Fruit fly (Drosophila melanogaster) whole organism, embryonic: Measurements from ENCODE around the gene CG18135.

ENCODE experiments used
- Atf3 ChIP-seq: fragments of 200-800 bp; sonication (Bioruptor generic); optimal IDR thresholded peaks from 3 replicates; lab custom pipeline; 2016; ENCODE audit warnings: missing biosample characterization, missing genetic modification characterization
- CG12744 ChIP-seq: fragments of 200-800 bp; sonication (Bioruptor generic); optimal IDR thresholded peaks from 2 replicates; lab custom pipeline; 2016; ENCODE audit warnings: missing biosample characterization, missing genetic modification characterization
- CG15073 ChIP-seq: fragments of 200-800 bp; sonication (Bioruptor generic); optimal IDR thresholded peaks from 2 replicates; lab custom pipeline; 2016; ENCODE audit warnings: missing biosample characterization, missing genetic modification characterization
- CG15514 ChIP-seq: fragments of 200-800 bp; sonication (Bioruptor generic); optimal IDR thresholded peaks from 3 replicates; lab custom pipeline; 2017; ENCODE audit warnings: missing biosample characterization, missing genetic modification characterization, mild to moderate bottlenecking, moderate library complexity, missing genetic modification reagents
- CG1647 ChIP-seq: fragments of 200-800 bp; sonication (Bioruptor generic); optimal IDR thresholded peaks from 3 replicates; lab custom pipeline; 2016; ENCODE audit warnings: missing biosample characterization, missing genetic modification characterization
- CG17361 ChIP-seq: fragments of 200-800 bp; sonication (Bioruptor generic); IDR thresholded peaks from 3 replicates; pipeline ENCODE4 v1.3.6; 2022; ENCODE audit warnings: missing biosample characterization, missing genetic modification characterization
- CG17568 ChIP-seq: fragments of 200-800 bp; sonication (Bioruptor generic); optimal IDR thresholded peaks from 2 replicates; lab custom pipeline; 2018; ENCODE audit warnings: missing biosample characterization, mild to moderate bottlenecking, missing genetic modification characterization, moderate library complexity
- CG17612 ChIP-seq: fragments of 200-800 bp; sonication (Bioruptor generic); IDR thresholded peaks from 2 replicates; pipeline ENCODE4 v1.3.6; 2022; ENCODE audit warnings: missing biosample characterization, missing genetic modification characterization
- CG2678 ChIP-seq: fragments of 200-800 bp; sonication (Bioruptor generic); optimal IDR thresholded peaks from 3 replicates; lab custom pipeline; 2019; ENCODE audit warnings: missing biosample characterization, mild to moderate bottlenecking, missing genetic modification characterization, moderate library complexity
- CG31365 ChIP-seq: fragments of 200-800 bp; sonication (Bioruptor generic); optimal IDR thresholded peaks from 2 replicates; lab custom pipeline; 2018; ENCODE audit warnings: missing biosample characterization, mild to moderate bottlenecking, missing genetic modification characterization
- CG6654 ChIP-seq: fragments of 200-800 bp; sonication (Bioruptor generic); optimal IDR thresholded peaks from 2 replicates; lab custom pipeline; 2017; ENCODE audit warnings: missing biosample characterization, mild to moderate bottlenecking, missing genetic modification characterization
- CG6854 ChIP-seq: fragments of 200-800 bp; sonication (Bioruptor generic); optimal IDR thresholded peaks from 3 replicates; lab custom pipeline; 2017; ENCODE audit warnings: missing biosample characterization, mild to moderate bottlenecking, missing genetic modification characterization
- CG9817 ChIP-seq: fragments of 200-800 bp; sonication (Bioruptor generic); optimal IDR thresholded peaks from 2 replicates; lab custom pipeline; 2018; ENCODE audit warnings: missing biosample characterization, mild to moderate bottlenecking, missing genetic modification characterization, moderate library complexity
- CG9876 ChIP-seq: fragments of 200-800 bp; sonication (Bioruptor generic); optimal IDR thresholded peaks from 2 replicates; lab custom pipeline; 2016; ENCODE audit warnings: missing biosample characterization, missing genetic modification characterization
- D19A ChIP-seq: fragments of 200-800 bp; optimal IDR thresholded peaks from 3 replicates; lab custom pipeline; 2019; ENCODE audit warnings: missing biosample characterization, mild to moderate bottlenecking, missing genetic modification characterization, moderate library complexity
- Dad ChIP-seq: fragments of 200-800 bp; sonication (Bioruptor generic); optimal IDR thresholded peaks from 3 replicates; lab custom pipeline; 2016; ENCODE audit warnings: missing biosample characterization, missing genetic modification characterization
- Doc3 ChIP-seq: fragments of 200-800 bp; sonication (Bioruptor generic); IDR thresholded peaks from 3 replicates; pipeline ENCODE4 v1.3.6; 2022; ENCODE audit warnings: missing biosample characterization, missing genetic modification characterization; ENCODE audit not compliant: partially characterized antibody
- Drgx ChIP-seq: fragments of 200-800 bp; sonication (Bioruptor generic); IDR thresholded peaks from 2 replicates; pipeline ENCODE4 v1.3.6; 2022; ENCODE audit warnings: missing biosample characterization, missing genetic modification characterization
- Gug ChIP-seq: fragments of 200-800 bp; sonication (Bioruptor generic); IDR thresholded peaks from 4 replicates; pipeline ENCODE4 v1.3.6; 2022; ENCODE audit warnings: missing biosample characterization, missing genetic modification characterization
- H2.0 ChIP-seq: fragments of 200-800 bp; sonication (Bioruptor generic); IDR thresholded peaks from 2 replicates; pipeline ENCODE4 v1.3.6; 2022; ENCODE audit warnings: missing biosample characterization, missing genetic modification characterization
- HHEX ChIP-seq: fragments of 200-800 bp; sonication (Bioruptor generic); optimal IDR thresholded peaks from 3 replicates; lab custom pipeline; 2017; ENCODE audit warnings: missing biosample characterization, mild to moderate bottlenecking, missing genetic modification characterization, missing genetic modification reagents
- HLH54F ChIP-seq: fragments of 200-800 bp; sonication (Bioruptor generic); optimal IDR thresholded peaks from 3 replicates; lab custom pipeline; 2016; ENCODE audit warnings: missing biosample characterization, missing genetic modification characterization
- Hey ChIP-seq: fragments of 200-800 bp; sonication (Bioruptor generic); optimal IDR thresholded peaks from 3 replicates; lab custom pipeline; 2018; ENCODE audit warnings: missing biosample characterization, mild to moderate bottlenecking, missing genetic modification characterization
- HmgD ChIP-seq: fragments of 200-800 bp; sonication (Bioruptor generic); optimal IDR thresholded peaks from 3 replicates; lab custom pipeline; 2016; ENCODE audit warnings: missing biosample characterization, missing genetic modification characterization
- Hr39 ChIP-seq: fragments of >200 bp; optimal IDR thresholded peaks from 2 replicates; lab custom pipeline; 2017
- MBD-R2 ChIP-seq: fragments of 200-800 bp; sonication (Bioruptor generic); IDR thresholded peaks from 2 replicates; pipeline ENCODE4 v1.3.6; 2022; ENCODE audit warnings: missing biosample characterization, missing genetic modification characterization
- Nf-YA ChIP-seq: fragments of 200-800 bp; sonication (Bioruptor generic); IDR thresholded peaks from 2 replicates; pipeline ENCODE4 v1.3.6; 2022; ENCODE audit warnings: missing biosample characterization, missing genetic modification characterization
- Oaz ChIP-seq: fragments of 200-800 bp; sonication (Bioruptor generic); IDR thresholded peaks from 2 replicates; pipeline ENCODE4 v1.3.6; 2022; ENCODE audit warnings: missing biosample characterization, missing genetic modification characterization
- PHDP ChIP-seq: fragments of 200-800 bp; sonication (Bioruptor generic); optimal IDR thresholded peaks from 3 replicates; lab custom pipeline; 2018; ENCODE audit warnings: missing biosample characterization, mild to moderate bottlenecking, missing genetic modification characterization, moderate library complexity
- Usf ChIP-seq: fragments of 200-800 bp; sonication (Bioruptor generic); optimal IDR thresholded peaks from 2 replicates; lab custom pipeline; 2017; ENCODE audit warnings: missing genotype, missing biosample characterization, missing genetic modification characterization
- ci ChIP-seq: fragments of 200-800 bp; sonication (Bioruptor generic); IDR thresholded peaks from 3 replicates; pipeline ENCODE4 v1.3.6; 2022; ENCODE audit warnings: missing biosample characterization, missing genetic modification characterization
- crp ChIP-seq, 2 experiments: fragments of 200-800 bp; sonication (Bioruptor generic); optimal IDR thresholded peaks; 2 replicates in 1 of 2; 3 replicates in 1 of 2; lab custom pipeline; 2017; ENCODE audit warnings: missing biosample characterization in 2 of 2, missing genetic modification characterization in 2 of 2, mild to moderate bottlenecking in 1 of 2, moderate library complexity in 1 of 2
- dpn ChIP-seq, 2 experiments: fragments of 200-800 bp; sonication (Bioruptor generic); optimal IDR thresholded peaks; 3 replicates each; lab custom pipeline; 2016; ENCODE audit warnings: missing biosample characterization in 2 of 2, missing genetic modification characterization in 2 of 2
- dysf ChIP-seq: fragments of 200-800 bp; sonication (Bioruptor generic); IDR thresholded peaks from 3 replicates; pipeline ENCODE4 v1.3.6; 2022; ENCODE audit warnings: missing biosample characterization, missing genetic modification characterization
- ems ChIP-seq: fragments of 200-800 bp; sonication (Bioruptor generic); optimal IDR thresholded peaks from 3 replicates; lab custom pipeline; 2016; ENCODE audit warnings: missing biosample characterization, missing genetic modification characterization
- ftz-f1 ChIP-seq: fragments of 200-800 bp; sonication (Bioruptor generic); optimal IDR thresholded peaks from 2 replicates; lab custom pipeline; 2016; ENCODE audit warnings: missing biosample characterization, missing genetic modification characterization
- fu2 ChIP-seq: fragments of 200-800 bp; sonication (Bioruptor generic); optimal IDR thresholded peaks from 2 replicates; lab custom pipeline; 2016; ENCODE audit warnings: missing biosample characterization, missing genetic modification characterization
- gcm ChIP-seq: fragments of 200-800 bp; sonication (Bioruptor generic); optimal IDR thresholded peaks from 2 replicates; lab custom pipeline; 2019; ENCODE audit warnings: missing biosample characterization, mild to moderate bottlenecking, missing genetic modification characterization, moderate library complexity
- gro ChIP-seq: fragments of 200-800 bp; sonication (Bioruptor generic); optimal IDR thresholded peaks from 2 replicates; lab custom pipeline; 2016; ENCODE audit warnings: missing biosample characterization, missing genetic modification characterization
- inv ChIP-seq: fragments of 200-800 bp; sonication (Bioruptor generic); IDR thresholded peaks from 2 replicates; pipeline ENCODE4 v1.3.6; 2022; ENCODE audit warnings: missing biosample characterization, missing genetic modification characterization; ENCODE audit not compliant: partially characterized antibody
- jigr1 ChIP-seq: fragments of 200-800 bp; sonication (Bioruptor generic); IDR thresholded peaks from 3 replicates; pipeline ENCODE4 v1.3.6; 2022; ENCODE audit warnings: missing biosample characterization, missing genetic modification characterization
- oc ChIP-seq: fragments of 200-800 bp; sonication (Bioruptor generic); optimal IDR thresholded peaks from 2 replicates; lab custom pipeline; 2018; ENCODE audit warnings: missing biosample characterization, mild to moderate bottlenecking, missing genetic modification characterization, moderate library complexity
- org-1 ChIP-seq: fragments of 200-800 bp; sonication (Bioruptor generic); optimal IDR thresholded peaks from 2 replicates; lab custom pipeline; 2017; ENCODE audit warnings: missing biosample characterization, missing genetic modification characterization
- ranshi ChIP-seq: fragments of 200-800 bp; sonication (Bioruptor generic); IDR thresholded peaks from 2 replicates; pipeline ENCODE4 v1.3.6; 2022; ENCODE audit warnings: missing biosample characterization, missing genetic modification characterization
- sob ChIP-seq: fragments of 200-800 bp; sonication (Bioruptor generic); IDR thresholded peaks from 2 replicates; pipeline ENCODE4 v1.3.6; 2022; ENCODE audit warnings: missing biosample characterization, missing genetic modification characterization
- sqz ChIP-seq: fragments of 200-800 bp; sonication (Bioruptor generic); optimal IDR thresholded peaks from 3 replicates; lab custom pipeline; 2018; ENCODE audit warnings: missing biosample characterization, mild to moderate bottlenecking, missing genetic modification characterization
- tin ChIP-seq: fragments of 200-800 bp; sonication (Bioruptor generic); optimal IDR thresholded peaks from 3 replicates; lab custom pipeline; 2016; ENCODE audit warnings: missing biosample characterization, missing genetic modification characterization
- tna ChIP-seq: fragments of 200-800 bp; sonication (Bioruptor generic); IDR thresholded peaks from 2 replicates; pipeline ENCODE4 v1.3.6; 2022; ENCODE audit warnings: missing biosample characterization, missing genetic modification characterization; ENCODE audit not compliant: partially characterized antibody
- vvl ChIP-seq: fragments of 200-800 bp; sonication (Bioruptor generic); IDR thresholded peaks from 2 replicates; pipeline ENCODE4 v1.3.6; 2022; ENCODE audit warnings: missing biosample characterization, missing genetic modification characterization
- wek ChIP-seq: fragments of 200-800 bp; sonication (Bioruptor generic); optimal IDR thresholded peaks from 3 replicates; lab custom pipeline; 2018; ENCODE audit warnings: missing biosample characterization, mild to moderate bottlenecking, missing genetic modification characterization, moderate library complexity

The CG18135 gene

dm6 chr3L:18996030-18996773 lies 1.9 kb downstream of the CG18135 start (continued):
- TF ChIP-seq Doc3 (GFP tag; lab: Robert Waterston, UW), result no peak
- TF ChIP-seq Gug, result peak; percentile 86
- TF ChIP-seq CG9817, result peak; percentile 54
- TF ChIP-seq tna, result no peak
- TF ChIP-seq PHDP (tag; lab: Kevin White, UChicago), result peak; percentile 30
- peak; percentile 83 for TF ChIP-seq HLH54F (GFP tag; lab: Kevin White, UChicago)
- TF ChIP-seq oc (tag; lab: Kevin White, UChicago), result no peak
- peak; percentile 33 for TF ChIP-seq CG15514 (GFP tag; lab: Kevin White, UChicago)
- no peak for TF ChIP-seq HmgD (GFP tag; lab: Kevin White, UChicago)
- peak; percentile 83 for TF ChIP-seq org-1 (GFP tag; lab: Kevin White, UChicago)
- peak in 1 of 2 experiments; percentile 6 for TF ChIP-seq crp (GFP tag; optimal IDR thresholded peaks at IDR 0.05; lab: Kevin White, UChicago)
- TF ChIP-seq CG15073 (GFP tag; lab: Kevin White, UChicago), result no peak
- TF ChIP-seq Hr39 (lab: Kevin White, UChicago), result no peak
- TF ChIP-seq D19A (tag; lab: Kevin White, UChicago), result peak; percentile 53
- TF ChIP-seq Oaz (GFP tag; lab: Robert Waterston, UW), result no peak
- TF ChIP-seq ftz-f1 (GFP tag; lab: Kevin White, UChicago), result peak; percentile 97
- peak; percentile 19; the same call in 1 of the 2 replicates for TF ChIP-seq vvl (GFP tag; lab: Robert Waterston, UW)
- TF ChIP-seq dpn (GFP tag; optimal IDR thresholded peaks at IDR 0.05; lab: Kevin White, UChicago), result peak; percentile 69 to 72
- peak; percentile 56 for TF ChIP-seq CG6654 (GFP tag; lab: Kevin White, UChicago)
- peak; percentile 41 for TF ChIP-seq CG6854 (GFP tag; lab: Kevin White, UChicago)
- peak; percentile 85 for TF ChIP-seq dysf (GFP tag; lab: Robert Waterston, UW)
- no peak for TF ChIP-seq CG31365 (tag; lab: Kevin White, UChicago)
- TF ChIP-seq fu2 (GFP tag; lab: Kevin White, UChicago), result peak; percentile 81
- TF ChIP-seq CG9876 (GFP tag; lab: Kevin White, UChicago), result peak; percentile 39
- TF ChIP-seq Nf-YA (GFP tag; lab: Robert Waterston, UW), result no peak
- TF ChIP-seq Usf (GFP tag; lab: Kevin White, UChicago), result peak; percentile 74
- peak; percentile 49; the same call in 1 of the 2 replicates for TF ChIP-seq MBD-R2 (GFP tag; lab: Robert Waterston, UW)
- no peak for TF ChIP-seq sqz (GFP tag; lab: Kevin White, UChicago)
- TF ChIP-seq jigr1, result peak; percentile 48; the same call in 1 of the 3 replicates
- peak; percentile 56 for TF ChIP-seq ems (GFP tag; lab: Kevin White, UChicago)
- TF ChIP-seq Dad (GFP tag; lab: Kevin White, UChicago), result peak; percentile 57
- TF ChIP-seq sob (GFP tag; lab: Robert Waterston, UW), result peak; percentile 46
- peak; percentile 19 for TF ChIP-seq CG17568 (GFP tag; lab: Kevin White, UChicago)
- TF ChIP-seq Atf3 (GFP tag; lab: Kevin White, UChicago), result peak; percentile 23
- TF ChIP-seq H2.0 (GFP tag; lab: Robert Waterston, UW), result peak; percentile 42; the same call in 1 of the 2 replicates
- TF ChIP-seq CG2678 (tag; lab: Kevin White, UChicago), result peak; percentile 85
- TF ChIP-seq ci (GFP tag; lab: Robert Waterston, UW), result peak; percentile 51; the same call in 2 of the 3 replicates
- peak; percentile 91 for TF ChIP-seq CG17361 (GFP tag; lab: Robert Waterston, UW)
- TF ChIP-seq tin, result peak; percentile 61
- no peak for TF ChIP-seq gcm
- TF ChIP-seq CG17612 (GFP tag; lab: Robert Waterston, UW), result peak; percentile 57
- peak; percentile 73; the same call in 1 of the 2 replicates for TF ChIP-seq ranshi (GFP tag; lab: Robert Waterston, UW)
- peak; percentile 57 for TF ChIP-seq HHEX
- TF ChIP-seq inv (GFP tag; lab: Robert Waterston, UW), result no peak
- TF ChIP-seq wek (GFP tag; lab: Kevin White, UChicago), result no peak
- peak; percentile 72 for TF ChIP-seq Hey (tag; lab: Kevin White, UChicago)
- peak; percentile 17 for TF ChIP-seq gro (GFP tag; lab: Kevin White, UChicago)
- TF ChIP-seq Drgx, result peak; percentile 76
- TF ChIP-seq CG1647 (GFP tag; lab: Kevin White, UChicago), result peak; percentile 0
- no peak for TF ChIP-seq CG12744 (GFP tag; lab: Kevin White, UChicago)
